Worm (Caenorhabditis elegans) whole organism, L4/young adult: ENCODE results near the gene C35B1.4.
"Not testable (repeated sequence)": the region's sequence is repeated elsewhere in the genome, so short reads cannot be mapped to it uniquely, and the experiment has no call there.

ENCODE experiments used
- W03F9.2 ChIP-seq: fragments of 150-350 bp; optimal IDR thresholded peaks from 2 replicates; lab custom pipeline; 2014; ENCODE audit warnings: missing biosample characterization, missing genetic modification characterization
- dao-5 ChIP-seq: sonication (generic microtip); optimal IDR thresholded peaks from 2 replicates; lab custom pipeline; 2016; ENCODE audit warnings: missing genotype, missing genetic modification characterization, moderate library complexity, missing compliant biosample characterization
- him-1 ChIP-seq: sonication (generic microtip); optimal IDR thresholded peaks from 2 replicates; lab custom pipeline; 2016; ENCODE audit warnings: missing genotype, missing genetic modification reagents, missing genetic modification characterization, missing compliant biosample characterization

C35B1.4 gene

ce11 chrIV:4125657-4126056, 46.0 kb downstream of the C35B1.4 start, which contains the start of gene F49F1.7:
TSS of gene F49F1.7 (minus strand) at chrIV:4125757.
- TF ChIP-seq him-1; W03F9.2 (tag; lab: Kevin White, UChicago); dao-5 (tag; lab: Kevin White, UChicago): not testable (repeated sequence)
